Fruit fly (Drosophila melanogaster): ENCODE data around the gene CG11997.

dm6 chr3R:9138234-9138633 lies 39.1 kb upstream of the CG11997 start:
- no peak for TF ChIP-seq Snoo (tag; optimal IDR thresholded peaks at IDR 0.05)
- TF ChIP-seq Pif1B (GFP tag; optimal IDR thresholded peaks at IDR 0.05): no peak
- peak; percentile 42 for TF ChIP-seq EcR (GFP tag; optimal IDR thresholded peaks at IDR 0.05)

All from whole organism, pupa.